Worm (Caenorhabditis elegans) whole organism, L3 larva: ENCODE results near the gene tmem-184.

Experiments used
- R02D3.7 ChIP-seq: fragments of 150-350 bp; optimal IDR thresholded peaks from 2 replicates; lab custom pipeline; 2014; ENCODE audit warnings: missing biosample characterization, missing genetic modification characterization
- ZK546.5 ChIP-seq: sonication (generic microtip); optimal IDR thresholded peaks from 2 replicates; lab custom pipeline; 2017; ENCODE audit warnings: missing biosample characterization, missing genetic modification characterization
- aly-2 ChIP-seq: fragments of 150-350 bp; optimal IDR thresholded peaks from 2 replicates; lab custom pipeline; 2014; ENCODE audit warnings: missing biosample characterization, missing genetic modification characterization
- ama-1 ChIP-seq: fragments of 150-350 bp; optimal IDR thresholded peaks from 2 replicates; lab custom pipeline; 2018
- ceh-16 ChIP-seq: sonication (generic microtip); optimal IDR thresholded peaks from 2 replicates; lab custom pipeline; 2017; ENCODE audit warnings: missing biosample characterization, missing genetic modification characterization
- ceh-28 ChIP-seq: fragments of 150-350 bp; optimal IDR thresholded peaks from 2 replicates; lab custom pipeline; 2014; ENCODE audit warnings: missing biosample characterization, missing genetic modification reagents, missing genetic modification characterization
- ceh-82 ChIP-seq: fragments of 150-350 bp; optimal IDR thresholded peaks from 2 replicates; lab custom pipeline; 2014; ENCODE audit warnings: missing biosample characterization, missing genetic modification characterization
- ceh-9 ChIP-seq: sonication (generic microtip); optimal IDR thresholded peaks from 2 replicates; lab custom pipeline; 2018; ENCODE audit warnings: missing biosample characterization, missing genetic modification characterization
- daf-12 ChIP-seq: fragments of 150-350 bp; optimal IDR thresholded peaks from 2 replicates; lab custom pipeline; 2014; ENCODE audit warnings: missing biosample characterization, missing genetic modification reagents, missing genetic modification characterization
- egl-27 ChIP-seq: sonication (generic microtip); optimal IDR thresholded peaks from 4 replicates; lab custom pipeline; 2017; ENCODE audit warnings: missing biosample characterization, missing genetic modification reagents, missing genetic modification characterization
- egl-5 ChIP-seq: fragments of 150-350 bp; optimal IDR thresholded peaks from 2 replicates; lab custom pipeline; 2017; ENCODE audit warnings: missing biosample characterization, missing genetic modification reagents, missing genetic modification characterization, inconsistent platforms
- elt-1 ChIP-seq: fragments of 150-350 bp; optimal IDR thresholded peaks from 2 replicates; lab custom pipeline; 2014; ENCODE audit warnings: missing biosample characterization, missing genetic modification characterization
- elt-2 ChIP-seq: sonication (generic microtip); optimal IDR thresholded peaks from 2 replicates; lab custom pipeline; 2016; ENCODE audit warnings: missing genetic modification reagents, mild to moderate bottlenecking, missing genetic modification characterization, missing compliant biosample characterization
- elt-3 ChIP-seq, 3 experiments: fragments of 150-350 bp in 1 of 3; sonication (generic microtip) in 2 of 3; optimal IDR thresholded peaks; 2 replicates in 2 of 3; 4 replicates in 1 of 3; lab custom pipeline; 2014 to 2017; ENCODE audit warnings: missing biosample characterization in 3 of 3, missing genetic modification characterization in 3 of 3
- eor-1 ChIP-seq, 2 experiments: fragments of 150-350 bp; optimal IDR thresholded peaks; 2 replicates each; lab custom pipeline; 2014 to 2018; ENCODE audit warnings: missing biosample characterization in 2 of 2, missing genetic modification characterization in 2 of 2
- fkh-10 ChIP-seq: sonication (generic microtip); optimal IDR thresholded peaks from 2 replicates; lab custom pipeline; 2017; ENCODE audit warnings: missing biosample characterization, missing genetic modification reagents, missing genetic modification characterization
- fkh-2 ChIP-seq: fragments of 150-350 bp; optimal IDR thresholded peaks from 2 replicates; lab custom pipeline; 2014; ENCODE audit warnings: missing biosample characterization, missing genetic modification reagents, missing genetic modification characterization
- fos-1 ChIP-seq: fragments of 150-350 bp; optimal IDR thresholded peaks from 2 replicates; lab custom pipeline; 2014; ENCODE audit warnings: missing biosample characterization, missing genetic modification characterization
- hmg-11 ChIP-seq: sonication (generic microtip); optimal IDR thresholded peaks from 2 replicates; lab custom pipeline; 2016; ENCODE audit warnings: missing genetic modification characterization, missing compliant biosample characterization
- jun-1 ChIP-seq: fragments of 150-350 bp; optimal IDR thresholded peaks from 2 replicates; lab custom pipeline; 2014; ENCODE audit warnings: missing biosample characterization, missing genetic modification reagents, missing genetic modification characterization
- lin-15B ChIP-seq: fragments of 150-350 bp; optimal IDR thresholded peaks from 2 replicates; lab custom pipeline; 2014; ENCODE audit warnings: missing biosample characterization, missing genetic modification characterization
- lin-39 ChIP-seq: fragments of 150-350 bp; optimal IDR thresholded peaks from 2 replicates; lab custom pipeline; 2018; ENCODE audit warnings: missing biosample characterization, missing genetic modification reagents, missing genetic modification characterization
- lsy-12 ChIP-seq: sonication (generic microtip); optimal IDR thresholded peaks from 2 replicates; lab custom pipeline; 2016; ENCODE audit warnings: mild to moderate bottlenecking, missing genetic modification characterization, missing compliant biosample characterization
- mdl-1 ChIP-seq: fragments of 150-350 bp; optimal IDR thresholded peaks from 2 replicates; lab custom pipeline; 2014; ENCODE audit warnings: missing biosample characterization, missing genetic modification characterization
- mml-1 ChIP-seq: fragments of 150-350 bp; sonication (generic microtip); optimal IDR thresholded peaks from 3 replicates; lab custom pipeline; 2014; ENCODE audit warnings: missing biosample characterization, missing genetic modification characterization
- nfya-1 ChIP-seq: sonication (generic microtip); optimal IDR thresholded peaks from 2 replicates; lab custom pipeline; 2017; ENCODE audit warnings: missing genetic modification characterization, mild to moderate bottlenecking, missing compliant biosample characterization, antibody characterized with exemption, moderate library complexity; ENCODE audit not compliant: insufficient read depth
- nhr-11 ChIP-seq: fragments of 150-350 bp; optimal IDR thresholded peaks from 2 replicates; lab custom pipeline; 2014; ENCODE audit warnings: missing biosample characterization, missing genetic modification characterization
- nhr-12 ChIP-seq: fragments of 150-350 bp; optimal IDR thresholded peaks from 2 replicates; lab custom pipeline; 2014; ENCODE audit warnings: missing biosample characterization, missing genetic modification characterization
- nhr-23 ChIP-seq: fragments of 150-350 bp; optimal IDR thresholded peaks from 2 replicates; lab custom pipeline; 2014; ENCODE audit warnings: missing biosample characterization, missing genetic modification reagents, missing genetic modification characterization
- nhr-237 ChIP-seq: fragments of 150-350 bp; optimal IDR thresholded peaks from 2 replicates; lab custom pipeline; 2014; ENCODE audit warnings: missing biosample characterization, missing genetic modification characterization
- nhr-25 ChIP-seq: sonication (generic microtip); optimal IDR thresholded peaks from 2 replicates; lab custom pipeline; 2017; ENCODE audit warnings: missing biosample characterization, missing genetic modification characterization
- nhr-28 ChIP-seq: fragments of 150-350 bp; optimal IDR thresholded peaks from 2 replicates; lab custom pipeline; 2014; ENCODE audit warnings: missing biosample characterization, missing genetic modification characterization
- nhr-43 ChIP-seq: sonication (generic microtip); optimal IDR thresholded peaks from 2 replicates; lab custom pipeline; 2016; ENCODE audit warnings: mild to moderate bottlenecking, missing genetic modification characterization, missing compliant biosample characterization; ENCODE audit not compliant: poor library complexity, severe bottlenecking
- nhr-67 ChIP-seq: fragments of 150-350 bp; optimal IDR thresholded peaks from 2 replicates; lab custom pipeline; 2014; ENCODE audit warnings: missing biosample characterization, missing genetic modification characterization
- nhr-76 ChIP-seq: fragments of 150-350 bp; sonication (generic microtip); optimal IDR thresholded peaks from 5 replicates; lab custom pipeline; 2014; ENCODE audit warnings: missing biosample characterization, missing genetic modification characterization
- nhr-77 ChIP-seq: fragments of 150-350 bp; optimal IDR thresholded peaks from 2 replicates; lab custom pipeline; 2014; ENCODE audit warnings: missing biosample characterization, missing genetic modification characterization
- pha-4 ChIP-seq: fragments of 150-350 bp; optimal IDR thresholded peaks from 2 replicates; lab custom pipeline; 2014; ENCODE audit warnings: missing biosample characterization, missing genetic modification reagents, missing genetic modification characterization
- pqm-1 ChIP-seq: fragments of 150-350 bp; optimal IDR thresholded peaks from 2 replicates; lab custom pipeline; 2017; ENCODE audit warnings: missing biosample characterization, missing genetic modification characterization, inconsistent platforms
- sea-2 ChIP-seq: fragments of 150-350 bp; sonication (generic microtip); optimal IDR thresholded peaks from 4 replicates; lab custom pipeline; 2014; ENCODE audit warnings: missing biosample characterization, missing genetic modification reagents, missing genetic modification characterization
- skn-1 ChIP-seq: fragments of 150-350 bp; optimal IDR thresholded peaks from 2 replicates; lab custom pipeline; 2014; ENCODE audit warnings: missing biosample characterization, missing genetic modification characterization
- snpc-4 ChIP-seq: fragments of 150-350 bp; optimal IDR thresholded peaks from 2 replicates; lab custom pipeline; 2014; ENCODE audit warnings: missing biosample characterization, missing genetic modification characterization
- tbx-2 ChIP-seq: sonication (generic microtip); optimal IDR thresholded peaks from 2 replicates; lab custom pipeline; 2016; ENCODE audit warnings: mild to moderate bottlenecking, missing genetic modification characterization, missing compliant biosample characterization
- unc-39 ChIP-seq: sonication (generic microtip); optimal IDR thresholded peaks from 4 replicates; lab custom pipeline; 2017; ENCODE audit warnings: missing biosample characterization, missing genetic modification characterization
- unc-62 ChIP-seq: fragments of 150-350 bp; sonication (generic microtip); optimal IDR thresholded peaks from 4 replicates; lab custom pipeline; 2014; ENCODE audit warnings: missing biosample characterization, missing genetic modification reagents, missing genetic modification characterization
- zag-1 ChIP-seq: fragments of 150-350 bp; optimal IDR thresholded peaks from 2 replicates; lab custom pipeline; 2014; ENCODE audit warnings: missing biosample characterization, missing genetic modification characterization
- ztf-11 ChIP-seq: fragments of 150-350 bp; optimal IDR thresholded peaks from 2 replicates; lab custom pipeline; 2014; ENCODE audit warnings: missing biosample characterization, missing genetic modification characterization
- ztf-4 ChIP-seq: fragments of 150-350 bp; optimal IDR thresholded peaks from 2 replicates; lab custom pipeline; 2014; ENCODE audit warnings: missing biosample characterization, missing genetic modification characterization

The tmem-184 gene

ce11 chrX:14709591-14709990 lies 2.9 kb upstream of the tmem-184 start:
- TF ChIP-seq ceh-82 (tag; lab: Kevin White, UChicago) (no peak), nhr-67 (tag; lab: Kevin White, UChicago) (no peak), aly-2 (tag; lab: Kevin White, UChicago) (no peak), nhr-76 (tag; lab: Kevin White, UChicago) (no peak), snpc-4 (tag; lab: Kevin White, UChicago) (no peak), fkh-10 (GFP tag; lab: Kevin White, UChicago) (no peak), ZK546.5 (tag; lab: Kevin White, UChicago) (no peak), ceh-28 (tag; lab: Kevin White, UChicago) (peak; percentile 14), egl-5 (tag; lab: Kevin White, UChicago) (no peak), nhr-25 (tag; lab: Kevin White, UChicago) (peak; percentile 59), R02D3.7 (no peak)

- peak; percentile 50 for TF ChIP-seq ceh-82 (tag; lab: Kevin White, UChicago)
- TF ChIP-seq hmg-11 (tag; lab: Kevin White, UChicago) = peak; percentile 86
- TF ChIP-seq unc-62 (GFP tag; lab: Kevin White, UChicago) = peak; percentile 88
- TF ChIP-seq R02D3.7 = peak; percentile 53
- TF ChIP-seq mml-1 = no peak
- TF ChIP-seq egl-5 (tag; lab: Kevin White, UChicago) = no peak
- peak; percentile 28 for TF ChIP-seq ZK546.5 (tag; lab: Kevin White, UChicago)
- TF ChIP-seq lin-15B (tag; lab: Kevin White, UChicago) = peak; percentile 91
- TF ChIP-seq pqm-1 (tag; lab: Kevin White, UChicago) = peak; percentile 9
- no peak for TF ChIP-seq ceh-16
- TF ChIP-seq nhr-28 (tag; lab: Kevin White, UChicago) = no peak
- peak; percentile 30 for TF ChIP-seq nhr-77 (tag; lab: Kevin White, UChicago)
- TF ChIP-seq egl-27 (tag; lab: Kevin White, UChicago) = peak; percentile 84
- TF ChIP-seq tbx-2 (tag; lab: Kevin White, UChicago) = peak; percentile 86
- peak; percentile 72 for TF ChIP-seq nhr-23
- TF ChIP-seq lsy-12 (tag; lab: Kevin White, UChicago) = peak; percentile 89
- no peak for TF ChIP-seq ceh-9 (tag; lab: Kevin White, UChicago)
- peak; percentile 21 for TF ChIP-seq ztf-4 (tag; lab: Kevin White, UChicago)
- no peak for TF ChIP-seq fkh-2
- TF ChIP-seq eor-1 (tag; optimal IDR thresholded peaks at IDR 0.05; lab: Kevin White, UChicago) = no peak
- peak; percentile 83 for TF ChIP-seq fos-1 (tag; lab: Kevin White, UChicago)
- TF ChIP-seq elt-2 (tag; lab: Kevin White, UChicago) = peak; percentile 61
- peak in 1 of 3 experiments; percentile 80 for TF ChIP-seq elt-3 (tag; optimal IDR thresholded peaks at IDR 0.05; lab: Kevin White, UChicago)
- no peak for TF ChIP-seq ztf-11 (tag; lab: Kevin White, UChicago)
- TF ChIP-seq lin-39 (tag; lab: Kevin White, UChicago) = peak; percentile 95
- TF ChIP-seq elt-1 (tag; lab: Kevin White, UChicago) = peak; percentile 61
- TF ChIP-seq nhr-43 (tag; lab: Kevin White, UChicago) = peak; percentile 79
- TF ChIP-seq zag-1 (tag; lab: Kevin White, UChicago) = no peak
- peak; percentile 95 for TF ChIP-seq nfya-1 (tag; lab: Kevin White, UChicago)
- no peak for TF ChIP-seq nhr-12 (tag; lab: Kevin White, UChicago)
- TF ChIP-seq pha-4 = peak; percentile 88
- TF ChIP-seq fkh-10 (GFP tag; lab: Kevin White, UChicago) = peak; percentile 99
- TF ChIP-seq unc-39 (tag; lab: Kevin White, UChicago) = no peak
- TF ChIP-seq ceh-28 (tag; lab: Kevin White, UChicago) = peak; percentile 96
- TF ChIP-seq aly-2 (tag; lab: Kevin White, UChicago) = no peak
- TF ChIP-seq nhr-237 (tag; lab: Kevin White, UChicago) = no peak
- TF ChIP-seq ama-1 (lab: Kevin White, UChicago) = no peak
- peak; percentile 61 for TF ChIP-seq skn-1 (tag; lab: Kevin White, UChicago)
- TF ChIP-seq sea-2 = peak; percentile 33
- peak; percentile 85 for TF ChIP-seq nhr-11 (tag; lab: Kevin White, UChicago)
- TF ChIP-seq jun-1 (tag; lab: Kevin White, UChicago) = peak; percentile 91
- TF ChIP-seq daf-12 = no peak
- TF ChIP-seq snpc-4 (tag; lab: Kevin White, UChicago) = peak; percentile 90
- TF ChIP-seq nhr-67 (tag; lab: Kevin White, UChicago) = no peak
- peak; percentile 96 for TF ChIP-seq nhr-25 (tag; lab: Kevin White, UChicago)
- peak; percentile 72 for TF ChIP-seq mdl-1 (tag; lab: Kevin White, UChicago)
- no peak for TF ChIP-seq nhr-76 (tag; lab: Kevin White, UChicago)
- TF ChIP-seq, all 47 proteins: peak for 30
These were observed 1.5 kb upstream of the tmem-184 start for ce11 chrX:14708176-14708642.
